Fruit fly (Drosophila melanogaster): ENCODE measurements around the gene CG32572.
A peak's percentile ranks its signal among the peaks of the same experiment; 100 is the strongest.

Gene CG32572

dm6 chrX:16724544-16724943 is 3.6 kb downstream of the CG32572 start:
- TF ChIP-seq fru (GFP tag; optimal IDR thresholded peaks at IDR 0.05): peak; percentile 5
- no peak for TF ChIP-seq CG9705 (GFP tag; optimal IDR thresholded peaks at IDR 0.05)
- no peak for TF ChIP-seq dsf (GFP tag; optimal IDR thresholded peaks at IDR 0.05; ENCODE audit: borderline replicate concordance)

dm6 chrX:16730791-16731190 is 9.8 kb downstream of the CG32572 start, which contains the start of gene TwdlX:
Gene TwdlX, plus strand, starts transcription at chrX:16731091.
- TF ChIP-seq Hnf4 (GFP tag; optimal IDR thresholded peaks at IDR 0.05) (no peak), dmrt93B (GFP tag; optimal IDR thresholded peaks at IDR 0.05) (no peak), fru (GFP tag; optimal IDR thresholded peaks at IDR 0.05) (no peak), Mio (GFP tag; optimal IDR thresholded peaks at IDR 0.05) (no peak), Abd-B (GFP tag; optimal IDR thresholded peaks at IDR 0.05) (no peak), Hr83 (GFP tag; optimal IDR thresholded peaks at IDR 0.05; ENCODE audit: poor library complexity, severe bottlenecking) (no peak), HLH106 (tag; optimal IDR thresholded peaks at IDR 0.05) (no peak), Dfd (GFP tag; optimal IDR thresholded peaks at IDR 0.05) (no peak), OdsH (GFP tag; optimal IDR thresholded peaks at IDR 0.05) (no peak)

- TF ChIP-seq h (GFP tag; optimal IDR thresholded peaks at IDR 0.05) (no peak), tai (GFP tag; optimal IDR thresholded peaks at IDR 0.05) (no peak), rgr (GFP tag; optimal IDR thresholded peaks at IDR 0.05) (no peak), OdsH (GFP tag; optimal IDR thresholded peaks at IDR 0.05) (no peak), Hr83 (GFP tag; optimal IDR thresholded peaks at IDR 0.05; ENCODE audit: poor library complexity, severe bottlenecking) (no peak), usp (GFP tag; optimal IDR thresholded peaks at IDR 0.05) (no peak), woc (GFP tag; optimal IDR thresholded peaks at IDR 0.05) (no peak), Vsx2 (GFP tag; optimal IDR thresholded peaks at IDR 0.05; ENCODE audit: partially characterized antibody) (no peak), foxo (GFP tag; optimal IDR thresholded peaks at IDR 0.05) (no peak), Hr78 (GFP tag; optimal IDR thresholded peaks at IDR 0.05) (no peak), Rel (GFP tag; optimal IDR thresholded peaks at IDR 0.05) (no peak), Rel (tag; optimal IDR thresholded peaks at IDR 0.05) (no peak), ey (GFP tag; optimal IDR thresholded peaks at IDR 0.05) (no peak), sage (GFP tag; optimal IDR thresholded peaks at IDR 0.05) (no peak), dsf (GFP tag; optimal IDR thresholded peaks at IDR 0.05; ENCODE audit: borderline replicate concordance) (no peak), pan (optimal IDR thresholded peaks at IDR 0.05) (no peak), N (GFP tag; optimal IDR thresholded peaks at IDR 0.05) (no peak), HLH106 (tag; optimal IDR thresholded peaks at IDR 0.05) (no peak), CG9705 (GFP tag; optimal IDR thresholded peaks at IDR 0.05) (no peak), psq (GFP tag; optimal IDR thresholded peaks at IDR 0.05) (no peak)
Observed at dm6 chrX:16733244-16733643, 12.3 kb downstream of the CG32572 start.

- TF ChIP-seq Jra (GFP tag; optimal IDR thresholded peaks at IDR 0.05) (no peak), jim (GFP tag; optimal IDR thresholded peaks at IDR 0.05) (no peak), Sp1 (GFP tag; optimal IDR thresholded peaks at IDR 0.05) (no peak), Hnf4 (GFP tag; optimal IDR thresholded peaks at IDR 0.05) (no peak), Myc (optimal IDR thresholded peaks at IDR 0.05) (no peak), pan (optimal IDR thresholded peaks at IDR 0.05) (no peak), psq (GFP tag; optimal IDR thresholded peaks at IDR 0.05) (no peak), dsf (GFP tag; optimal IDR thresholded peaks at IDR 0.05; ENCODE audit: borderline replicate concordance) (no peak), fru (GFP tag; optimal IDR thresholded peaks at IDR 0.05) (no peak), dmrt93B (GFP tag; optimal IDR thresholded peaks at IDR 0.05) (no peak)
Observed at dm6 chrX:16734647-16735046, 13.7 kb downstream of the CG32572 start, which contains the start of gene TwdlY. Gene TwdlY, plus strand, starts transcription at chrX:16734947.

dm6 chrX:16736180-16736579 is 15.2 kb downstream of the CG32572 start:
- TF ChIP-seq rgr (GFP tag; optimal IDR thresholded peaks at IDR 0.05): no peak
- TF ChIP-seq Dif (GFP tag; optimal IDR thresholded peaks at IDR 0.05; ENCODE audit: partially characterized antibody): no peak
- no peak for TF ChIP-seq Hnf4 (GFP tag; optimal IDR thresholded peaks at IDR 0.05)
- TF ChIP-seq CG32264 (GFP tag; optimal IDR thresholded peaks at IDR 0.05): no peak
- TF ChIP-seq foxo (GFP tag; optimal IDR thresholded peaks at IDR 0.05): no peak
- TF ChIP-seq N (GFP tag; optimal IDR thresholded peaks at IDR 0.05): no peak
- no peak for TF ChIP-seq woc (GFP tag; optimal IDR thresholded peaks at IDR 0.05)
- no peak for TF ChIP-seq h (GFP tag; optimal IDR thresholded peaks at IDR 0.05)
- no peak for TF ChIP-seq Abd-B (GFP tag; optimal IDR thresholded peaks at IDR 0.05)
- TF ChIP-seq HLH106 (tag; optimal IDR thresholded peaks at IDR 0.05): no peak
- TF ChIP-seq fru (GFP tag; optimal IDR thresholded peaks at IDR 0.05): no peak
- no peak for TF ChIP-seq br (GFP tag; optimal IDR thresholded peaks at IDR 0.05)
- TF ChIP-seq ey (GFP tag; optimal IDR thresholded peaks at IDR 0.05): no peak
- no peak for TF ChIP-seq tai (GFP tag; optimal IDR thresholded peaks at IDR 0.05)
- no peak for TF ChIP-seq CrebA (GFP tag; optimal IDR thresholded peaks at IDR 0.05; ENCODE audit: borderline replicate concordance)
- TF ChIP-seq Myc (optimal IDR thresholded peaks at IDR 0.05): no peak
- TF ChIP-seq usp (GFP tag; optimal IDR thresholded peaks at IDR 0.05): no peak
- TF ChIP-seq sage (GFP tag; optimal IDR thresholded peaks at IDR 0.05): no peak
- TF ChIP-seq Vsx2 (GFP tag; optimal IDR thresholded peaks at IDR 0.05; ENCODE audit: partially characterized antibody): no peak
